Worm (Caenorhabditis elegans): ENCODE data around the gene tub-1.
A peak's percentile ranks its signal among the peaks of the same experiment; 100 is the strongest.

tub-1 gene

ce11 chrII:8143278-8143931 is 13.3 kb downstream of the tub-1 start, which contains the start of the genes ints-11 and rpl-10:
ints-11 (minus strand) TSS chrII:8143478.
rpl-10 (plus strand) TSS chrII:8143881.
- TF ChIP-seq mdl-1 (tag; optimal IDR thresholded peaks at IDR 0.05) (no peak), lin-15B (tag; optimal IDR thresholded peaks at IDR 0.05) (peak; percentile 84), unc-39 (tag; optimal IDR thresholded peaks at IDR 0.05) (no peak), ceh-28 (tag; optimal IDR thresholded peaks at IDR 0.05) (no peak), elt-2 (tag; optimal IDR thresholded peaks at IDR 0.05) (peak; percentile 31), tbx-2 (tag; optimal IDR thresholded peaks at IDR 0.05) (no peak), lsy-12 (tag; optimal IDR thresholded peaks at IDR 0.05) (no peak), nfya-1 (tag; optimal IDR thresholded peaks at IDR 0.05; ENCODE audit: insufficient read depth) (peak; percentile 86), nhr-67 (tag; optimal IDR thresholded peaks at IDR 0.05) (no peak), ama-1 (optimal IDR thresholded peaks at IDR 0.05) (no peak), unc-62 (GFP tag; optimal IDR thresholded peaks at IDR 0.05) (no peak), pqm-1 (tag; optimal IDR thresholded peaks at IDR 0.05) (no peak), nhr-77 (tag; optimal IDR thresholded peaks at IDR 0.05) (no peak), ZK546.5 (tag; optimal IDR thresholded peaks at IDR 0.05) (no peak), egl-27 (tag; optimal IDR thresholded peaks at IDR 0.05) (no peak), elt-3 (tag; optimal IDR thresholded peaks at IDR 0.05) (no peak), fos-1 (tag; optimal IDR thresholded peaks at IDR 0.05) (no peak), ztf-11 (tag; optimal IDR thresholded peaks at IDR 0.05) (no peak), skn-1 (tag; optimal IDR thresholded peaks at IDR 0.05) (no peak), nhr-11 (tag; optimal IDR thresholded peaks at IDR 0.05) (no peak), nhr-76 (tag; optimal IDR thresholded peaks at IDR 0.05) (no peak), ceh-82 (tag; optimal IDR thresholded peaks at IDR 0.05) (no peak), eor-1 (tag; optimal IDR thresholded peaks at IDR 0.05) (no peak), ceh-16 (tag; optimal IDR thresholded peaks at IDR 0.05) (no peak), ztf-4 (tag; optimal IDR thresholded peaks at IDR 0.05) (no peak), ceh-9 (tag; optimal IDR thresholded peaks at IDR 0.05) (no peak), nhr-12 (tag; optimal IDR thresholded peaks at IDR 0.05) (no peak), aly-2 (tag; optimal IDR thresholded peaks at IDR 0.05) (no peak), jun-1 (tag; optimal IDR thresholded peaks at IDR 0.05) (no peak), nhr-28 (tag; optimal IDR thresholded peaks at IDR 0.05) (no peak), fkh-2 (tag; optimal IDR thresholded peaks at IDR 0.05) (no peak), mml-1 (tag; optimal IDR thresholded peaks at IDR 0.05) (no peak), pha-4 (tag; optimal IDR thresholded peaks at IDR 0.05) (peak; percentile 81), elt-1 (tag; optimal IDR thresholded peaks at IDR 0.05) (no peak), R02D3.7 (tag; optimal IDR thresholded peaks at IDR 0.05) (no peak), hmg-11 (tag; optimal IDR thresholded peaks at IDR 0.05) (peak; percentile 44), lin-39 (tag; optimal IDR thresholded peaks at IDR 0.05) (peak; percentile 29), daf-12 (tag; optimal IDR thresholded peaks at IDR 0.05) (no peak), nhr-25 (tag; optimal IDR thresholded peaks at IDR 0.05) (peak; percentile 45), zag-1 (tag; optimal IDR thresholded peaks at IDR 0.05) (no peak), nhr-237 (tag; optimal IDR thresholded peaks at IDR 0.05) (no peak), nhr-43 (tag; optimal IDR thresholded peaks at IDR 0.05; ENCODE audit: poor library complexity, severe bottlenecking) (no peak), snpc-4 (tag; optimal IDR thresholded peaks at IDR 0.05) (peak; percentile 23), nhr-23 (tag; optimal IDR thresholded peaks at IDR 0.05) (peak; percentile 71), egl-5 (tag; optimal IDR thresholded peaks at IDR 0.05) (no peak), fkh-10 (GFP tag; optimal IDR thresholded peaks at IDR 0.05) (no peak), sea-2 (GFP tag; optimal IDR thresholded peaks at IDR 0.05) (no peak)

Data from whole organism, L3 larva.